Worm (Caenorhabditis elegans): ENCODE data around the gene Y71H2AM.11.

The Y71H2AM.11 gene

ce11 chrIII:2698740-2699139 is 26.2 kb downstream of the Y71H2AM.11 start, which contains the start of gene slc-30A9 (continued):
- TF ChIP-seq lin-39 (tag; optimal IDR thresholded peaks at IDR 0.05) (no peak), elt-2 (tag; optimal IDR thresholded peaks at IDR 0.05) (no peak), nhr-12 (tag; optimal IDR thresholded peaks at IDR 0.05) (no peak), snpc-4 (tag; optimal IDR thresholded peaks at IDR 0.05) (no peak), ama-1 (optimal IDR thresholded peaks at IDR 0.05) (no peak), C16A3.4 (tag; optimal IDR thresholded peaks at IDR 0.05) (peak; percentile 33), unc-86 (tag; optimal IDR thresholded peaks at IDR 0.05) (peak; percentile 27), nhr-84 (tag; optimal IDR thresholded peaks at IDR 0.05) (no peak), fkh-8 (tag; optimal IDR thresholded peaks at IDR 0.05) (no peak), tlp-1 (tag; optimal IDR thresholded peaks at IDR 0.05) (no peak), tbx-2 (tag; optimal IDR thresholded peaks at IDR 0.05) (peak; percentile 15), nhr-90 (tag; optimal IDR thresholded peaks at IDR 0.05; ENCODE audit: poor library complexity) (no peak), nhr-85 (tag) (no peak), dsc-1 (tag; optimal IDR thresholded peaks at IDR 0.05) (no peak), C04F5.9 (tag; optimal IDR thresholded peaks at IDR 0.05) (no peak), nhr-47 (tag; optimal IDR thresholded peaks at IDR 0.05) (peak; percentile 42), jun-1 (tag; optimal IDR thresholded peaks at IDR 0.05) (no peak), lsy-2 (tag; optimal IDR thresholded peaks at IDR 0.05) (peak; percentile 61 to 71), Y116A8C.19 (tag; optimal IDR thresholded peaks at IDR 0.05; ENCODE audit: borderline replicate concordance) (no peak), efl-3 (GFP tag; optimal IDR thresholded peaks at IDR 0.05) (no peak), F16B12.6 (tag; optimal IDR thresholded peaks at IDR 0.05) (peak; percentile 50), C34B4.2 (tag; optimal IDR thresholded peaks at IDR 0.05) (no peak), aha-1 (tag; optimal IDR thresholded peaks at IDR 0.05) (no peak), aly-2 (tag; optimal IDR thresholded peaks at IDR 0.05) (no peak), lin-15B (tag; optimal IDR thresholded peaks at IDR 0.05) (peak; percentile 59), unc-130 (tag; optimal IDR thresholded peaks at IDR 0.05) (no peak), egl-27 (tag; optimal IDR thresholded peaks at IDR 0.05) (no peak), grh-1 (GFP tag; IDR thresholded peaks at IDR 0.05) (no peak), skn-1 (tag; optimal IDR thresholded peaks at IDR 0.05) (peak; percentile 31), ceh-8 (GFP tag; optimal IDR thresholded peaks at IDR 0.05) (no peak), efl-1 (optimal IDR thresholded peaks at IDR 0.05) (peak; percentile 51 to 56), efl-1 (GFP tag; optimal IDR thresholded peaks at IDR 0.05 in 1 of 2) (peak; percentile 62 to 94), nhr-77 (tag; optimal IDR thresholded peaks at IDR 0.05) (peak; percentile 14), pax-3 (tag; optimal IDR thresholded peaks at IDR 0.05) (no peak), elt-3 (tag; optimal IDR thresholded peaks at IDR 0.05) (peak in 1 of 6 experiments; percentile 0), mep-1 (tag; optimal IDR thresholded peaks at IDR 0.05) (peak; percentile 76)

ce11 chrIII:2687412-2687811 is 37.5 kb downstream of the Y71H2AM.11 start:
- TF ChIP-seq elt-2 (tag; optimal IDR thresholded peaks at IDR 0.05) (peak; percentile 48), fos-1 (tag; optimal IDR thresholded peaks at IDR 0.05) (no peak), lin-35 (GFP tag; optimal IDR thresholded peaks at IDR 0.05) (peak in 1 of 2 experiments; percentile 29), efl-1 (optimal IDR thresholded peaks at IDR 0.05) (no peak), efl-1 (GFP tag; optimal IDR thresholded peaks at IDR 0.05 in 1 of 2) (no peak), lsy-2 (tag; optimal IDR thresholded peaks at IDR 0.05) (no peak), nhr-19 (GFP tag; conservative IDR thresholded peaks at IDR 0.05) (no peak), efl-3 (GFP tag; optimal IDR thresholded peaks at IDR 0.05) (no peak), ceh-8 (GFP tag; optimal IDR thresholded peaks at IDR 0.05) (no peak), blmp-1 (tag; optimal IDR thresholded peaks at IDR 0.05) (no peak), nhr-237 (tag; optimal IDR thresholded peaks at IDR 0.05) (no peak), snpc-4 (tag; optimal IDR thresholded peaks at IDR 0.05) (no peak), nhr-11 (tag; optimal IDR thresholded peaks at IDR 0.05) (no peak), ets-5 (GFP tag; IDR thresholded peaks at IDR 0.05) (no peak)
